Fruit fly (Drosophila melanogaster): ENCODE data around the gene CG18789.

Gene CG18789

dm6 chr2L:12021193-12021592 is 26.0 kb upstream of the CG18789 start (continued):
- TF ChIP-seq sr (GFP tag; IDR thresholded peaks at IDR 0.05) (no peak), Oli (tag; optimal IDR thresholded peaks at IDR 0.05) (peak; percentile 24), CG6813 (GFP tag; optimal IDR thresholded peaks at IDR 0.05) (peak; percentile 90), CG12104 (GFP tag; optimal IDR thresholded peaks at IDR 0.05) (peak; percentile 32), grn (GFP tag; optimal IDR thresholded peaks at IDR 0.05) (peak; percentile 23), run (tag; optimal IDR thresholded peaks at IDR 0.05) (no peak), Jarid2 (GFP tag; optimal IDR thresholded peaks at IDR 0.05) (peak; percentile 2), CG31224 (GFP tag; IDR thresholded peaks at IDR 0.05) (no peak), CG11504 (tag; optimal IDR thresholded peaks at IDR 0.05) (peak; percentile 46), seq (GFP tag; IDR thresholded peaks at IDR 0.05) (peak; percentile 78), en (GFP tag; optimal IDR thresholded peaks at IDR 0.05) (no peak), CG2889 (GFP tag; IDR thresholded peaks at IDR 0.05) (no peak), Gsc (GFP tag; IDR thresholded peaks at IDR 0.05) (no peak), gce (GFP tag; IDR thresholded peaks at IDR 0.05) (no peak), CG6272 (GFP tag; IDR thresholded peaks at IDR 0.05) (no peak), CG18011 (GFP tag; optimal IDR thresholded peaks at IDR 0.05) (peak; percentile 42), CG7786 (GFP tag; optimal IDR thresholded peaks at IDR 0.05) (no peak), ems (GFP tag; optimal IDR thresholded peaks at IDR 0.05) (no peak), CG14014 (GFP tag; IDR thresholded peaks at IDR 0.05) (peak; percentile 60; the same call in 1 of the 2 replicates), BEAF-32 (GFP tag; optimal IDR thresholded peaks at IDR 0.05) (no peak), croc (GFP tag; conservative IDR thresholded peaks at IDR 0.05) (no peak), CG17802 (tag; optimal IDR thresholded peaks at IDR 0.05) (peak; percentile 15), eyg (GFP tag; optimal IDR thresholded peaks at IDR 0.05) (no peak), lilli (GFP tag; optimal IDR thresholded peaks at IDR 0.05) (peak; percentile 26), emc (GFP tag; optimal IDR thresholded peaks at IDR 0.05) (no peak), CG15479 (GFP tag; optimal IDR thresholded peaks at IDR 0.05) (no peak), esg (GFP tag; conservative IDR thresholded peaks at IDR 0.05) (no peak), bcd (GFP tag; optimal IDR thresholded peaks at IDR 0.05) (peak; percentile 34), CG14860 (GFP tag; IDR thresholded peaks at IDR 0.05; ENCODE audit: partially characterized antibody) (no peak), CG13424 (tag; optimal IDR thresholded peaks at IDR 0.05) (peak; percentile 58), pita (GFP tag; optimal IDR thresholded peaks at IDR 0.05) (no peak), fd64A (GFP tag; optimal IDR thresholded peaks at IDR 0.05) (peak; percentile 84), usp (GFP tag; optimal IDR thresholded peaks at IDR 0.05) (no peak), CG10267 (tag; optimal IDR thresholded peaks at IDR 0.05) (peak; percentile 27), h (optimal IDR thresholded peaks at IDR 0.05) (no peak), luna (GFP tag; optimal IDR thresholded peaks at IDR 0.05) (no peak), CG32532 (GFP tag; IDR thresholded peaks at IDR 0.05) (no peak), Bdp1 (GFP tag; optimal IDR thresholded peaks at IDR 0.05) (peak; percentile 51), Bgb (GFP tag; IDR thresholded peaks at IDR 0.05; ENCODE audit: partially characterized antibody) (no peak), CG13287 (GFP tag; IDR thresholded peaks at IDR 0.05; ENCODE audit: partially characterized antibody) (no peak), CG4617 (GFP tag; optimal IDR thresholded peaks at IDR 0.05; ENCODE audit: borderline replicate concordance) (no peak), CG8359 (GFP tag; optimal IDR thresholded peaks at IDR 0.05; ENCODE audit: borderline replicate concordance) (no peak), odd (GFP tag; optimal IDR thresholded peaks at IDR 0.05) (peak; percentile 71), maf-S (GFP tag; optimal IDR thresholded peaks at IDR 0.05) (no peak), Side (GFP tag; optimal IDR thresholded peaks at IDR 0.05) (no peak), Lim3 (GFP tag; IDR thresholded peaks at IDR 0.05) (no peak), CG16863 (GFP tag; optimal IDR thresholded peaks at IDR 0.05) (peak; percentile 37), Poxn (GFP tag; IDR thresholded peaks at IDR 0.05) (no peak), hbn (GFP tag; IDR thresholded peaks at IDR 0.05; ENCODE audit: partially characterized antibody) (no peak), Tbp (GFP tag; optimal IDR thresholded peaks at IDR 0.05) (no peak), Opbp (GFP tag; IDR thresholded peaks at IDR 0.05; ENCODE audit: partially characterized antibody) (no peak), CG14965 (GFP tag; optimal IDR thresholded peaks at IDR 0.05; ENCODE audit: borderline replicate concordance) (peak; percentile 7)
